Fruit fly (Drosophila melanogaster) whole organism, embryonic: ENCODE results near the gene mRpS35.

Source experiments
- Blimp-1 ChIP-seq: fragments of 200-800 bp; sonication (Bioruptor generic); optimal IDR thresholded peaks from 3 replicates; lab custom pipeline; 2018; ENCODE audit warnings: missing biosample characterization, missing genetic modification characterization, mild to moderate bottlenecking, moderate library complexity, missing genetic modification reagents
- CG10274 ChIP-seq: fragments of 200-800 bp; sonication (Bioruptor generic); optimal IDR thresholded peaks from 3 replicates; lab custom pipeline; 2017; ENCODE audit warnings: missing biosample characterization, mild to moderate bottlenecking, missing genetic modification characterization
- CG11456 ChIP-seq: fragments of 200-800 bp; sonication (Bioruptor generic); IDR thresholded peaks from 3 replicates; pipeline ENCODE4 v1.3.6; 2022; ENCODE audit warnings: missing biosample characterization, missing genetic modification characterization
- CG12744 ChIP-seq: fragments of 200-800 bp; sonication (Bioruptor generic); optimal IDR thresholded peaks from 2 replicates; lab custom pipeline; 2016; ENCODE audit warnings: missing biosample characterization, missing genetic modification characterization
- CG13123 ChIP-seq: fragments of 200-800 bp; sonication (Bioruptor generic); optimal IDR thresholded peaks from 2 replicates; lab custom pipeline; 2016; ENCODE audit warnings: missing biosample characterization, missing genetic modification characterization
- CG14014 ChIP-seq: fragments of 200-800 bp; sonication (Bioruptor generic); IDR thresholded peaks from 2 replicates; pipeline ENCODE4 v1.3.6; 2022; ENCODE audit warnings: missing biosample characterization, missing genetic modification characterization
- CG16863 ChIP-seq: fragments of 200-800 bp; sonication (Bioruptor generic); optimal IDR thresholded peaks from 3 replicates; lab custom pipeline; 2016; ENCODE audit warnings: missing biosample characterization, missing genetic modification characterization
- CG17802 ChIP-seq: fragments of 200-800 bp; sonication (Bioruptor generic); optimal IDR thresholded peaks from 2 replicates; lab custom pipeline; 2018; ENCODE audit warnings: missing biosample characterization, mild to moderate bottlenecking, missing genetic modification characterization, moderate library complexity
- CG2678 ChIP-seq: fragments of 200-800 bp; sonication (Bioruptor generic); optimal IDR thresholded peaks from 3 replicates; lab custom pipeline; 2019; ENCODE audit warnings: missing biosample characterization, mild to moderate bottlenecking, missing genetic modification characterization, moderate library complexity
- CG2875 ChIP-seq: fragments of 200-800 bp; sonication (Bioruptor generic); optimal IDR thresholded peaks from 2 replicates; lab custom pipeline; 2017; ENCODE audit warnings: missing biosample characterization, mild to moderate bottlenecking, missing genetic modification characterization, missing genetic modification reagents
- CG30403 ChIP-seq: fragments of 200-800 bp; sonication (Bioruptor generic); optimal IDR thresholded peaks from 3 replicates; lab custom pipeline; 2016; ENCODE audit warnings: missing biosample characterization, missing genetic modification characterization
- CG33557 ChIP-seq: fragments of 200-800 bp; sonication (Bioruptor generic); optimal IDR thresholded peaks from 2 replicates; lab custom pipeline; 2019; ENCODE audit warnings: missing biosample characterization, mild to moderate bottlenecking, missing genetic modification characterization, moderate library complexity
- CG4424 ChIP-seq: fragments of 200-800 bp; sonication (Bioruptor generic); optimal IDR thresholded peaks from 3 replicates; lab custom pipeline; 2016; ENCODE audit warnings: missing biosample characterization, missing genetic modification characterization
- CG4707 ChIP-seq: fragments of 200-800 bp; sonication (Bioruptor generic); optimal IDR thresholded peaks from 2 replicates; lab custom pipeline; 2018; ENCODE audit warnings: missing biosample characterization, mild to moderate bottlenecking, missing genetic modification characterization, moderate library complexity
- CG4854 ChIP-seq: fragments of 200-800 bp; sonication (Bioruptor generic); optimal IDR thresholded peaks from 2 replicates; lab custom pipeline; 2016; ENCODE audit warnings: missing biosample characterization, missing genetic modification characterization, inconsistent platforms
- CG7839 ChIP-seq: fragments of 200-800 bp; sonication (Bioruptor generic); optimal IDR thresholded peaks from 3 replicates; lab custom pipeline; 2018; ENCODE audit warnings: missing biosample characterization, mild to moderate bottlenecking, missing genetic modification characterization, moderate library complexity
- CG9727 ChIP-seq: fragments of 200-800 bp; sonication (Bioruptor generic); optimal IDR thresholded peaks from 3 replicates; lab custom pipeline; 2017; ENCODE audit warnings: missing biosample characterization, mild to moderate bottlenecking, missing genetic modification characterization
- CHES-1-like ChIP-seq: fragments of 200-800 bp; sonication (Bioruptor generic); optimal IDR thresholded peaks from 2 replicates; lab custom pipeline; 2016; ENCODE audit warnings: missing biosample characterization, missing genetic modification characterization
- Dad ChIP-seq: fragments of 200-800 bp; sonication (Bioruptor generic); optimal IDR thresholded peaks from 3 replicates; lab custom pipeline; 2016; ENCODE audit warnings: missing biosample characterization, missing genetic modification characterization
- Gug ChIP-seq: fragments of 200-800 bp; sonication (Bioruptor generic); IDR thresholded peaks from 4 replicates; pipeline ENCODE4 v1.3.6; 2022; ENCODE audit warnings: missing biosample characterization, missing genetic modification characterization
- Hr3 ChIP-seq: fragments of 200-800 bp; sonication (Bioruptor generic); optimal IDR thresholded peaks from 3 replicates; lab custom pipeline; 2016; ENCODE audit warnings: missing biosample characterization, missing genetic modification characterization
- Hsf ChIP-seq: fragments of 200-800 bp; sonication (Bioruptor generic); optimal IDR thresholded peaks from 3 replicates; lab custom pipeline; 2016; ENCODE audit warnings: missing biosample characterization, missing genetic modification characterization
- MTF-1 ChIP-seq: fragments of 200-800 bp; sonication (Bioruptor generic); optimal IDR thresholded peaks from 2 replicates; lab custom pipeline; 2018; ENCODE audit warnings: missing biosample characterization, mild to moderate bottlenecking, missing genetic modification characterization, borderline replicate concordance
- Max ChIP-seq: fragments of 200-800 bp; sonication (Bioruptor generic); optimal IDR thresholded peaks from 2 replicates; lab custom pipeline; 2016; ENCODE audit warnings: missing biosample characterization, mild to moderate bottlenecking, missing genetic modification characterization
- Mrtf ChIP-seq: fragments of 200-800 bp; sonication (Bioruptor generic); IDR thresholded peaks from 3 replicates; pipeline ENCODE4 v1.3.6; 2022; ENCODE audit warnings: missing biosample characterization, missing genetic modification characterization
- NK7.1 ChIP-seq: fragments of 200-800 bp; sonication (Bioruptor generic); optimal IDR thresholded peaks from 3 replicates; lab custom pipeline; 2016; ENCODE audit warnings: missing biosample characterization, missing genetic modification characterization
- Nf-YB ChIP-seq: fragments of 200-800 bp; sonication (Bioruptor generic); optimal IDR thresholded peaks from 3 replicates; lab custom pipeline; 2019; ENCODE audit warnings: missing biosample characterization, mild to moderate bottlenecking, missing genetic modification characterization, moderate library complexity
- Taf1 ChIP-seq: fragments of 200-800 bp; sonication (Bioruptor generic); IDR thresholded peaks from 2 replicates; pipeline ENCODE4 v1.3.6; 2022; ENCODE audit warnings: missing biosample characterization, missing genetic modification characterization
- Trl ChIP-seq, 3 experiments: fragments of >200 bp in 2 of 3; fragments of 200-800 bp in 1 of 3; sonication (Bioruptor generic) in 1 of 3; optimal IDR thresholded peaks; 2 replicates in 1 of 3; 3 replicates in 2 of 3; lab custom pipeline; 2016 to 2017; ENCODE audit warnings: missing biosample characterization in 1 of 3, missing genetic modification characterization in 1 of 3
- ato ChIP-seq: fragments of 200-800 bp; sonication (Bioruptor generic); IDR thresholded peaks from 2 replicates; pipeline ENCODE4 v1.3.6; 2022; ENCODE audit warnings: missing biosample characterization, missing genetic modification characterization; ENCODE audit not compliant: partially characterized antibody
- cas ChIP-seq: fragments of 200-800 bp; sonication (Bioruptor generic); IDR thresholded peaks from 2 replicates; pipeline ENCODE4 v1.3.6; 2022; ENCODE audit warnings: missing biosample characterization, missing genetic modification characterization
- chinmo ChIP-seq: fragments of 200-800 bp; sonication (Bioruptor generic); IDR thresholded peaks from 4 replicates; pipeline ENCODE4 v1.3.6; 2022; ENCODE audit warnings: missing biosample characterization, missing genetic modification characterization; ENCODE audit not compliant: partially characterized antibody
- ci ChIP-seq: fragments of 200-800 bp; sonication (Bioruptor generic); IDR thresholded peaks from 3 replicates; pipeline ENCODE4 v1.3.6; 2022; ENCODE audit warnings: missing biosample characterization, missing genetic modification characterization
- cwo ChIP-seq: fragments of 200-800 bp; sonication (Bioruptor generic); optimal IDR thresholded peaks from 3 replicates; lab custom pipeline; 2017; ENCODE audit warnings: missing biosample characterization, missing genetic modification characterization, mild to moderate bottlenecking, moderate library complexity, missing genetic modification reagents
- dan ChIP-seq: fragments of 200-800 bp; sonication (Bioruptor generic); IDR thresholded peaks from 2 replicates; pipeline ENCODE4 v1.3.6; 2022; ENCODE audit warnings: missing biosample characterization, missing genetic modification characterization
- disco-r ChIP-seq: fragments of 200-800 bp; sonication (Bioruptor generic); optimal IDR thresholded peaks from 2 replicates; lab custom pipeline; 2016; ENCODE audit warnings: missing biosample characterization, missing genetic modification characterization
- dysf ChIP-seq: fragments of 200-800 bp; sonication (Bioruptor generic); IDR thresholded peaks from 3 replicates; pipeline ENCODE4 v1.3.6; 2022; ENCODE audit warnings: missing biosample characterization, missing genetic modification characterization
- emc ChIP-seq: fragments of 200-800 bp; sonication (Bioruptor generic); optimal IDR thresholded peaks from 2 replicates; lab custom pipeline; 2016; ENCODE audit warnings: missing biosample characterization, missing genetic modification characterization
- fd102C ChIP-seq: fragments of 200-800 bp; sonication (Bioruptor generic); optimal IDR thresholded peaks from 2 replicates; lab custom pipeline; 2018; ENCODE audit warnings: missing biosample characterization, mild to moderate bottlenecking, missing genetic modification characterization, moderate library complexity
- kay ChIP-seq: fragments of 200-800 bp; sonication (Bioruptor generic); optimal IDR thresholded peaks from 2 replicates; lab custom pipeline; 2016; ENCODE audit warnings: missing biosample characterization, missing genetic modification characterization
- lmd ChIP-seq: fragments of 200-800 bp; sonication (Bioruptor generic); IDR thresholded peaks from 2 replicates; pipeline ENCODE4 v1.3.6; 2022; ENCODE audit warnings: missing biosample characterization, missing genetic modification characterization
- lov ChIP-seq, 2 experiments: fragments of 200-800 bp in 1 of 2; fragments of >200 bp in 1 of 2; sonication (Bioruptor generic) in 1 of 2; IDR thresholded peaks in 1 of 2; optimal IDR thresholded peaks in 1 of 2; 2 replicates in 1 of 2; 3 replicates in 1 of 2; pipeline versions ENCODE4 v1.3.6 to Lab custom; 2017 to 2022; ENCODE audit warnings: missing biosample characterization in 1 of 2, missing genetic modification characterization in 1 of 2
- luna ChIP-seq: fragments of 200-800 bp; sonication (Bioruptor generic); optimal IDR thresholded peaks from 2 replicates; lab custom pipeline; 2016; ENCODE audit warnings: missing biosample characterization, missing genetic modification characterization
- p53 ChIP-seq: fragments of 200-800 bp; sonication (Bioruptor generic); optimal IDR thresholded peaks from 2 replicates; lab custom pipeline; 2016; ENCODE audit warnings: missing biosample characterization, missing genetic modification characterization
- pb ChIP-seq: fragments of 200-800 bp; sonication (Bioruptor generic); optimal IDR thresholded peaks from 3 replicates; lab custom pipeline; 2016; ENCODE audit warnings: missing biosample characterization, missing genetic modification characterization
- pita ChIP-seq: fragments of 200-800 bp; sonication (Bioruptor generic); optimal IDR thresholded peaks from 2 replicates; lab custom pipeline; 2017; ENCODE audit warnings: missing biosample characterization, mild to moderate bottlenecking, missing genetic modification characterization
- salm ChIP-seq: fragments of 200-800 bp; sonication (Bioruptor generic); optimal IDR thresholded peaks from 2 replicates; lab custom pipeline; 2018; ENCODE audit warnings: missing biosample characterization, mild to moderate bottlenecking, missing genetic modification characterization
- schlank ChIP-seq: fragments of 200-800 bp; sonication (Bioruptor generic); optimal IDR thresholded peaks from 2 replicates; lab custom pipeline; 2018; ENCODE audit warnings: missing biosample characterization, mild to moderate bottlenecking, missing genetic modification characterization
- shn ChIP-seq: fragments of 200-800 bp; sonication (Bioruptor generic); optimal IDR thresholded peaks from 3 replicates; lab custom pipeline; 2016; ENCODE audit warnings: missing biosample characterization, missing genetic modification characterization
- unpg ChIP-seq: fragments of 200-800 bp; sonication (Bioruptor generic); optimal IDR thresholded peaks from 3 replicates; lab custom pipeline; 2018; ENCODE audit warnings: missing biosample characterization, mild to moderate bottlenecking, missing genetic modification characterization, moderate library complexity

The mRpS35 gene

dm6 chr3L:2733208-2733607, 47.5 kb upstream of the mRpS35 start (continued):
- TF ChIP-seq NK7.1 (peak; percentile 53), CG4854 (peak; percentile 49), CG10274 (peak; percentile 35), CG4424 (GFP tag; lab: Kevin White, UChicago) (peak; percentile 44), Gug (GFP tag; lab: Robert Waterston, UW) (peak; percentile 38; the same call in 2 of the 4 replicates), Hr3 (GFP tag; lab: Kevin White, UChicago) (peak; percentile 48), MTF-1 (GFP tag; lab: Kevin White, UChicago) (no peak), CG17802 (tag; lab: Kevin White, UChicago) (no peak), fd102C (GFP tag; lab: Kevin White, UChicago) (no peak), kay (GFP tag; lab: Kevin White, UChicago) (no peak), Hsf (GFP tag; lab: Kevin White, UChicago) (peak; percentile 81), CG33557 (GFP tag; lab: Kevin White, UChicago) (no peak), CHES-1-like (GFP tag; lab: Kevin White, UChicago) (peak; percentile 58), CG11456 (GFP tag; lab: Robert Waterston, UW) (peak; percentile 72; the same call in 2 of the 3 replicates), pita (GFP tag; lab: Kevin White, UChicago) (no peak), unpg (peak; percentile 80), ato (GFP tag; lab: Robert Waterston, UW) (no peak), CG13123 (GFP tag; lab: Kevin White, UChicago) (no peak), disco-r (GFP tag; lab: Kevin White, UChicago) (peak; percentile 48), cwo (GFP tag; lab: Kevin White, UChicago) (peak; percentile 47), schlank (tag; lab: Kevin White, UChicago) (peak; percentile 55), CG30403 (peak; percentile 73), CG16863 (peak; percentile 52), Trl (optimal IDR thresholded peaks at IDR 0.05; lab: Kevin White, UChicago) (no peak), Trl (GFP tag; optimal IDR thresholded peaks at IDR 0.05; lab: Kevin White, UChicago) (peak; percentile 49), Dad (GFP tag; lab: Kevin White, UChicago) (peak; percentile 65), chinmo (GFP tag; lab: Robert Waterston, UW) (no peak), CG7839 (peak; percentile 73), shn (GFP tag; lab: Kevin White, UChicago) (peak; percentile 63), CG9727 (GFP tag; lab: Kevin White, UChicago) (peak; percentile 42), luna (GFP tag; lab: Kevin White, UChicago) (peak; percentile 65), CG14014 (GFP tag; lab: Robert Waterston, UW) (peak; percentile 75), Max (peak; percentile 17), salm (tag; lab: Kevin White, UChicago) (no peak), dysf (peak; percentile 84), CG2875 (no peak), lmd (GFP tag; lab: Robert Waterston, UW) (peak; percentile 81), pb (GFP tag; lab: Kevin White, UChicago) (peak; percentile 25), cas (GFP tag; lab: Robert Waterston, UW) (0 out of 2 replicates have a peak, but pooled peaks have one; percentile 25), emc (peak; percentile 60), Taf1 (GFP tag; lab: Robert Waterston, UW) (peak; percentile 38; the same call in 1 of the 2 replicates), CG2678 (tag; lab: Kevin White, UChicago) (peak; percentile 73), Blimp-1 (peak; percentile 64), ci (GFP tag; lab: Robert Waterston, UW) (peak; percentile 76; the same call in 2 of the 3 replicates), Nf-YB (GFP tag; lab: Kevin White, UChicago) (no peak), CG12744 (GFP tag; lab: Kevin White, UChicago) (peak; percentile 45), p53 (GFP tag; lab: Kevin White, UChicago) (no peak), dan (GFP tag; lab: Robert Waterston, UW) (no peak), Mrtf (GFP tag; lab: Robert Waterston, UW) (peak; percentile 83), CG4707 (no peak), lov (optimal IDR thresholded peaks at IDR 0.05; lab: Kevin White, UChicago) (no peak), lov (GFP tag; IDR thresholded peaks at IDR 0.05; lab: Robert Waterston, UW) (no peak)
